Worm (Caenorhabditis elegans) whole organism, L1 larva: ENCODE measurements around the gene W02A2.9.

Experiments
- egl-27 ChIP-seq, 2 experiments: fragments of 150-350 bp in 1 of 2; sonication (generic microtip); optimal IDR thresholded peaks; 3 replicates each; lab custom pipeline; 2017 to 2018; ENCODE audit warnings: missing biosample characterization in 2 of 2, missing genetic modification characterization in 2 of 2, missing genetic modification reagents in 2 of 2
- elt-3 ChIP-seq, 6 experiments: fragments of 150-350 bp in 1 of 6; sonication (generic microtip); optimal IDR thresholded peaks; 2 replicates each; lab custom pipeline; 2017 to 2018; ENCODE audit warnings: missing biosample characterization in 6 of 6, missing genetic modification characterization in 6 of 6, inconsistent platforms in 1 of 6
- fkh-10 ChIP-seq: sonication (generic microtip); optimal IDR thresholded peaks from 2 replicates; lab custom pipeline; 2017; ENCODE audit warnings: missing biosample characterization, missing genetic modification reagents, missing genetic modification characterization
- fkh-4 ChIP-seq: sonication (generic microtip); optimal IDR thresholded peaks from 2 replicates; lab custom pipeline; 2016; ENCODE audit warnings: missing compliant biosample characterization, missing genetic modification characterization, borderline replicate concordance
- irx-1 ChIP-seq: sonication (generic microtip); optimal IDR thresholded peaks from 2 replicates; lab custom pipeline; 2016; ENCODE audit warnings: missing genetic modification characterization, missing compliant biosample characterization
- mdl-1 ChIP-seq, 2 experiments: fragments of 150-350 bp; optimal IDR thresholded peaks; 2 replicates each; lab custom pipeline; 2014 to 2017; ENCODE audit warnings: missing biosample characterization in 2 of 2, missing genetic modification characterization in 2 of 2, inconsistent platforms in 1 of 2
- mep-1 ChIP-seq: fragments of 150-350 bp; optimal IDR thresholded peaks from 2 replicates; lab custom pipeline; 2014; ENCODE audit warnings: missing biosample characterization, missing genetic modification characterization
- nhr-28 ChIP-seq: fragments of 150-350 bp; optimal IDR thresholded peaks from 2 replicates; lab custom pipeline; 2014; ENCODE audit warnings: missing biosample characterization, missing genetic modification characterization
- pqm-1 ChIP-seq: sonication (generic microtip); optimal IDR thresholded peaks from 3 replicates; lab custom pipeline; 2017; ENCODE audit warnings: missing biosample characterization, missing genetic modification characterization
- skn-1 ChIP-seq: fragments of 150-350 bp; optimal IDR thresholded peaks from 2 replicates; lab custom pipeline; 2014; ENCODE audit warnings: missing biosample characterization, missing genetic modification characterization
- tbx-2 ChIP-seq: sonication (generic microtip); optimal IDR thresholded peaks from 2 replicates; lab custom pipeline; 2016; ENCODE audit warnings: missing genetic modification characterization, missing compliant biosample characterization

DNA sequence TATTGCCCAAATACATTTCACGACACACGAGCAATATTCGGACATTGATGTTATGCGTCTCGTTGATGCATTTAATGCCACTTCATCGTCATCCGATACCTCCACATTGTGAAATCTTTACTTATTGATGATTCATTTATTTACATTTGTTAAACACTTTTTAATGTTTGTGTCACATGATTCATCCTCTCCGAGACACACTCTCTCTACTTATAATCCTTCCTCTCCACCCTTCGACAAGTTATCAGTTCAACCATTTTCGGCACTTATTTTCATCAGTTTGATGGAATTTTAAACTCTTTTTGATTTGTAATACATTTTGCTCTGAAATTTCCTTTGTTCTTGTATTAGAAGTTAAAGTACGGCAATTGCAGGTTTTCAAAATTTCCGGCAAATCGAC is 1.4 kb upstream of the W02A2.9 start:
- no peak for TF ChIP-seq irx-1
- no peak for TF ChIP-seq egl-27 (tag; optimal IDR thresholded peaks at IDR 0.05; lab: Kevin White, UChicago)
- no peak for TF ChIP-seq elt-3 (tag; optimal IDR thresholded peaks at IDR 0.05; lab: Kevin White, UChicago)
- TF ChIP-seq tbx-2 (tag; lab: Kevin White, UChicago): no peak
- no peak for TF ChIP-seq fkh-4 (tag; lab: Kevin White, UChicago)
- TF ChIP-seq fkh-10 (GFP tag; lab: Kevin White, UChicago): no peak
- no peak for TF ChIP-seq nhr-28 (tag; lab: Kevin White, UChicago)
- TF ChIP-seq skn-1 (tag; lab: Kevin White, UChicago): no peak
- TF ChIP-seq mep-1 (tag; lab: Kevin White, UChicago): no peak
- no peak for TF ChIP-seq mdl-1 (tag; optimal IDR thresholded peaks at IDR 0.05; lab: Kevin White, UChicago)
- no peak for TF ChIP-seq pqm-1
